Worm (Caenorhabditis elegans) whole organism, L4 larva: ENCODE results near the gene dmsr-8.

Experiments
- F49E8.2 ChIP-seq: sonication (generic microtip); optimal IDR thresholded peaks from 2 replicates; lab custom pipeline; 2016; ENCODE audit warnings: missing compliant biosample characterization, mild to moderate bottlenecking, missing genetic modification characterization, borderline replicate concordance
- R02D3.7 ChIP-seq: fragments of 150-350 bp; sonication (generic microtip); optimal IDR thresholded peaks from 3 replicates; lab custom pipeline; 2014; ENCODE audit warnings: missing biosample characterization, missing genetic modification characterization
- T20F7.1 ChIP-seq: fragments of 200-800 bp; sonication (Bioruptor generic); optimal IDR thresholded peaks from 2 replicates; lab custom pipeline; 2018; ENCODE audit warnings: mild to moderate bottlenecking, missing genetic modification characterization, missing compliant biosample characterization
- T26A8.4 ChIP-seq: fragments of 200-800 bp; sonication (Bioruptor generic); IDR thresholded peaks from 2 replicates; pipeline ENCODE4 v1.3.6; 2022; ENCODE audit warnings: missing genetic modification characterization, missing compliant biosample characterization
- aly-2 ChIP-seq: sonication (generic microtip); optimal IDR thresholded peaks from 2 replicates; lab custom pipeline; 2018; ENCODE audit warnings: missing biosample characterization, missing genetic modification characterization
- daf-8 ChIP-seq: fragments of 200-800 bp; sonication (Bioruptor generic); IDR thresholded peaks from 2 replicates; pipeline ENCODE4 v1.3.6; 2022; ENCODE audit warnings: missing genetic modification characterization, missing compliant biosample characterization
- hlh-30 ChIP-seq: sonication (generic microtip); optimal IDR thresholded peaks from 2 replicates; lab custom pipeline; 2017; ENCODE audit warnings: antibody characterized with exemption, mild to moderate bottlenecking, missing genetic modification characterization, missing compliant biosample characterization; ENCODE audit not compliant: insufficient read depth
- lin-13 ChIP-seq: fragments of 150-350 bp; optimal IDR thresholded peaks from 2 replicates; lab custom pipeline; 2014; ENCODE audit warnings: missing biosample characterization, missing genetic modification reagents, missing genetic modification characterization
- mep-1 ChIP-seq: fragments of 150-350 bp; sonication (generic microtip); optimal IDR thresholded peaks from 3 replicates; lab custom pipeline; 2014; ENCODE audit warnings: missing biosample characterization, missing genetic modification characterization
- nhr-42 ChIP-seq: fragments of 200-800 bp; sonication (Bioruptor generic); IDR thresholded peaks from 2 replicates; pipeline ENCODE4 v1.3.6; 2022; ENCODE audit warnings: missing genetic modification characterization, missing compliant biosample characterization
- pqm-1 ChIP-seq: sonication (generic microtip); optimal IDR thresholded peaks from 2 replicates; lab custom pipeline; 2017; ENCODE audit warnings: missing biosample characterization, missing genetic modification characterization
- set-16 ChIP-seq: fragments of 200-800 bp; sonication (Bioruptor generic); IDR thresholded peaks from 2 replicates; pipeline ENCODE4 v1.3.6; 2022; ENCODE audit warnings: missing genetic modification reagents, missing genetic modification characterization, missing compliant biosample characterization
- unc-62 ChIP-seq, 3 experiments: fragments of 150-350 bp in 1 of 3; sonication (generic microtip); optimal IDR thresholded peaks in 2 of 3; peaks in 1 of 3; 1 replicate in 1 of 3; 2 replicates in 2 of 3; lab custom pipeline; 2014 to 2017; ENCODE audit warnings: missing biosample characterization in 3 of 3, missing genetic modification characterization in 3 of 3, missing genetic modification reagents in 3 of 3, missing genotype in 1 of 3
- ztf-11 ChIP-seq: fragments of 150-350 bp; optimal IDR thresholded peaks from 2 replicates; lab custom pipeline; 2014; ENCODE audit warnings: missing biosample characterization, missing genetic modification characterization

DNA sequence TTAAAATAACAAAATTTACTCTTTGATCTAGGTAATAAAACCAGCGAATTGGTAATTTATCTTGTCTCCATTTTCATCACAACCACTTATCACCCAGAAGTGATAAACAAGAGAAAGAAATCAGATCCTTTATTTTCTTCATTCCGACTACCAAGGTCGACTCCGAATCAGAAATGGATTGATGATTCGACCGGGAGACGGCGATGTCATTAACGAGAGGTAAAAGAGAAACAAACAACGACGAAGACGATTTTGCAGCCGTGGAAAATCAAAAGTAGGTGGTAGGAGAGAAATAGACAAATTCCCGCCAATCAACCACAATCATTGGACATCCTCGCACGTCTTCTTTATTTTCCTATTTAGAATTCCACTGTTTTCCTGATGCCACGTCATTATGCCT, 42.9 kb upstream of the dmsr-8 start:
- no peak for TF ChIP-seq T20F7.1 (GFP tag; lab: Kevin White, UChicago)
- no peak for TF ChIP-seq T26A8.4 (GFP tag; lab: Robert Waterston, UW)
- TF ChIP-seq nhr-42 (GFP tag; lab: Robert Waterston, UW), result no peak
- no peak for TF ChIP-seq unc-62 (GFP tag; optimal IDR thresholded peaks at IDR 0.05 in 1 of 2; lab: Kevin White, UChicago)
- no peak for TF ChIP-seq unc-62 (tag; optimal IDR thresholded peaks at IDR 0.05; lab: Kevin White, UChicago)
- no peak for TF ChIP-seq mep-1 (tag; lab: Kevin White, UChicago)
- TF ChIP-seq F49E8.2, result no peak
- no peak for TF ChIP-seq lin-13 (GFP tag; lab: Kevin White, UChicago)
- no peak for TF ChIP-seq daf-8 (GFP tag; lab: Robert Waterston, UW)
- no peak for TF ChIP-seq R02D3.7
- TF ChIP-seq aly-2 (tag; lab: Kevin White, UChicago), result no peak
- TF ChIP-seq pqm-1, result no peak
- no peak for TF ChIP-seq ztf-11
- TF ChIP-seq hlh-30 (tag; lab: Kevin White, UChicago), result no peak
- TF ChIP-seq set-16 (GFP tag; lab: Robert Waterston, UW), result no peak
